Fruit fly (Drosophila melanogaster) whole organism: Measurements from ENCODE around the gene CG15390.

Experiments used
- CG8478 ChIP-seq: fragments of >200 bp; optimal IDR thresholded peaks from 2 replicates; lab custom pipeline; 2018; ENCODE audit warnings: inconsistent platforms
- psq ChIP-seq: fragments of >200 bp; optimal IDR thresholded peaks from 2 replicates; lab custom pipeline; 2017
- usp ChIP-seq: fragments of >200 bp; optimal IDR thresholded peaks from 2 replicates; lab custom pipeline; 2017; ENCODE audit warnings: missing biosample characterization, missing genetic modification characterization, mixed read lengths

dm6 chr2L:2370352-2370751 lies 4.2 kb upstream of the CG15390 start:
- TF ChIP-seq CG8478 (lab: Kevin White, UChicago), result no peak
- TF ChIP-seq psq (lab: Kevin White, UChicago), result no peak
- TF ChIP-seq usp (GFP tag; lab: Kevin White, UChicago), result no peak
